Worm (Caenorhabditis elegans) whole organism, L4/young adult: Measurements from ENCODE around the gene E01G4.3.

Experiments used
- dao-5 ChIP-seq: sonication (generic microtip); optimal IDR thresholded peaks from 2 replicates; lab custom pipeline; 2016; ENCODE audit warnings: missing genotype, missing genetic modification characterization, moderate library complexity, missing compliant biosample characterization
- him-1 ChIP-seq: sonication (generic microtip); optimal IDR thresholded peaks from 2 replicates; lab custom pipeline; 2016; ENCODE audit warnings: missing genotype, missing genetic modification reagents, missing genetic modification characterization, missing compliant biosample characterization

DNA sequence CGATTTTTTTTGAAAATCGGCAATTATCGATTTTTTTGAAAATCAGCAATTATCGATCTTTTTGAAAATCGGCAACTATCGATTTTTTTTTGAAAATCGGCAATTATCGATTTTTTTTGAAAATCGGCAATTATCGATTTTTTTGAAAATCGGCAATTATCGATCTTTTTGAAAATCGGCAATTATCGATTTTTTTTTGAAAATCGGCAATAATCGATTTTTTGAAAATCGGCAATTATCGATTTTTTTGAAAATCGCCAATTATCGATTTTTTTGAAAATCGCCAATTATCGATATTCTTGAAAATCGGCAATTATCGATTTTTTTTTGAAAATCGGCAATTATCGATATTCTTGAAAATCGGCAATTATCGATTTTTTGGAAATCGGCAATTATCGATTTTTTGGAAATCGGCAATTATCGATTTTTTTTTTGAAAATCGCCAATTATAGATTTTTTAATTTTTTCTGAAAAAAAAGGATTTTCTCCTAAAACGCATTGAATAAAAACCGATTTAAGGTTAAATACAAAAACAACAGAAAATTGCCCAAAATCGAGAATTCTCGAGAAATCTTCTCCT is 51.9 kb downstream of the E01G4.3 start:
- TF ChIP-seq dao-5 (tag; lab: Kevin White, UChicago), result no peak
- TF ChIP-seq him-1 (tag; lab: Kevin White, UChicago), result no peak
